Fruit fly (Drosophila melanogaster): ENCODE results near the gene CtsL4.

- TF ChIP-seq nerfin-2 (GFP tag; IDR thresholded peaks at IDR 0.05; ENCODE audit: partially characterized antibody) (no peak), Trl (optimal IDR thresholded peaks at IDR 0.05) (no peak), Trl (GFP tag; optimal IDR thresholded peaks at IDR 0.05) (no peak), C15 (GFP tag; IDR thresholded peaks at IDR 0.05) (no peak), CG12155 (GFP tag; optimal IDR thresholded peaks at IDR 0.05) (no peak), rib (GFP tag; IDR thresholded peaks at IDR 0.05) (no peak), CG7745 (tag; optimal IDR thresholded peaks at IDR 0.05) (no peak), Dll (GFP tag; IDR thresholded peaks at IDR 0.05; ENCODE audit: partially characterized antibody) (no peak), Antp (GFP tag; optimal IDR thresholded peaks at IDR 0.05) (no peak), Awh (GFP tag; IDR thresholded peaks at IDR 0.05) (no peak)
These were observed 37.1 kb upstream of the CtsL4 start for dm6 chr2L:10393467-10393866.
